Worm (Caenorhabditis elegans) whole organism, young adult: Measurements from ENCODE around the gene F59A1.12.

Experiments used
- F10E7.11 ChIP-seq: sonication (generic microtip); optimal IDR thresholded peaks from 2 replicates; lab custom pipeline; 2017; ENCODE audit warnings: mild to moderate bottlenecking, missing genetic modification characterization, moderate library complexity, missing compliant biosample characterization
- F33H1.4 ChIP-seq: fragments of 200-800 bp; sonication (Bioruptor generic); IDR thresholded peaks from 2 replicates; pipeline ENCODE4 v1.3.6; 2022; ENCODE audit warnings: missing genetic modification reagents, missing genetic modification characterization, missing compliant biosample characterization
- F37B4.10 ChIP-seq: fragments of 200-800 bp; sonication (Bioruptor generic); IDR thresholded peaks from 2 replicates; pipeline ENCODE4 v1.3.6; 2022; ENCODE audit warnings: missing genetic modification characterization, missing compliant biosample characterization
- F52B5.7 ChIP-seq: sonication (generic microtip); optimal IDR thresholded peaks from 2 replicates; lab custom pipeline; 2016; ENCODE audit warnings: mild to moderate bottlenecking, missing genetic modification characterization, missing compliant biosample characterization
- T26A5.8 ChIP-seq: sonication (generic microtip); optimal IDR thresholded peaks from 2 replicates; lab custom pipeline; 2016; ENCODE audit warnings: missing genetic modification characterization, missing compliant biosample characterization
- attf-6 ChIP-seq: fragments of 200-800 bp; sonication (Bioruptor generic); IDR thresholded peaks from 2 replicates; pipeline ENCODE4 v1.3.6; 2022; ENCODE audit warnings: missing genetic modification reagents, missing genetic modification characterization, missing compliant biosample characterization
- ceh-100 ChIP-seq: fragments of 200-800 bp; sonication (Bioruptor generic); IDR thresholded peaks from 2 replicates; pipeline ENCODE4 v1.3.6; 2022; ENCODE audit warnings: missing genetic modification reagents, missing genetic modification characterization, missing compliant biosample characterization
- ceh-79 ChIP-seq: sonication (generic microtip); optimal IDR thresholded peaks from 2 replicates; lab custom pipeline; 2017; ENCODE audit warnings: mild to moderate bottlenecking, missing genetic modification characterization, missing compliant biosample characterization
- ekl-4 ChIP-seq: fragments of 200-800 bp; sonication (Bioruptor generic); IDR thresholded peaks from 2 replicates; pipeline ENCODE4 v1.3.6; 2022; ENCODE audit warnings: missing genetic modification reagents, missing genetic modification characterization, missing compliant biosample characterization
- lin-54 ChIP-seq: fragments of 200-800 bp; sonication (Bioruptor generic); optimal IDR thresholded peaks from 2 replicates; lab custom pipeline; 2018; ENCODE audit warnings: mild to moderate bottlenecking, missing genetic modification characterization, missing compliant biosample characterization
- nhr-27 ChIP-seq: fragments of 200-800 bp; sonication (Bioruptor generic); optimal IDR thresholded peaks from 2 replicates; lab custom pipeline; 2018; ENCODE audit warnings: mild to moderate bottlenecking, missing genetic modification characterization, moderate library complexity, missing compliant biosample characterization
- repo-1 ChIP-seq: sonication (generic microtip); optimal IDR thresholded peaks from 2 replicates; lab custom pipeline; 2017; ENCODE audit warnings: mild to moderate bottlenecking, missing genetic modification characterization, missing compliant biosample characterization
- ztf-18 ChIP-seq: sonication (generic microtip); optimal IDR thresholded peaks from 2 replicates; lab custom pipeline; 2016; ENCODE audit warnings: missing genotype, mild to moderate bottlenecking, missing genetic modification characterization, missing compliant biosample characterization
- ztf-22 ChIP-seq: fragments of 200-800 bp; sonication (Bioruptor generic); optimal IDR thresholded peaks from 2 replicates; lab custom pipeline; 2018; ENCODE audit warnings: mild to moderate bottlenecking, missing genetic modification characterization, moderate library complexity, missing compliant biosample characterization

DNA sequence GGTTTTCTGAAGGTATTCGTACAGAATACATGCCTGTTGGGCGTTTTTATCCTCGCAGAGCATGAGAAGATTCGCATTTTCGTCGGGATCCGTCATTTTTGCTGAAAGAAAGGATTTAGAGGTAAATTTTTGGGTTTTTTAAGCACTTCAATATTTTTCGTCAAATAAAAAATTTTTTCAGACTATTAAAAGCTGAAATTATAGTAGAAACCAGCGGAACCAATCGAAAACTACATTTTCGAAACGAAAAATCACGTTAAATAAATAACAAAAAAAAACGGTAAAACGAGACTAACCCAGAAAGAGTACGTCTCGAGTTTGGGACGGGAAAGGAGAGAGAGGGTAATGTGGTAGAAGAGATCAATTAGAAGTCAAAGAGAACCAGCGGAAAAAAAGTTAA, 17.1 kb downstream of the F59A1.12 start, which contains the start of gene fbxa-192:
- TF ChIP-seq ztf-18 (tag; lab: Kevin White, UChicago) (no peak), F52B5.7 (no peak), F10E7.11 (no peak), F37B4.10 (GFP tag; lab: Robert Waterston, UW) (no peak), attf-6 (GFP tag; lab: Robert Waterston, UW) (no peak), F33H1.4 (GFP tag; lab: Robert Waterston, UW) (no peak), nhr-27 (tag; lab: Kevin White, UChicago) (no peak), ceh-100 (no peak), ekl-4 (GFP tag; lab: Robert Waterston, UW) (no peak), ceh-79 (tag; lab: Kevin White, UChicago) (no peak), lin-54 (no peak), repo-1 (tag; lab: Kevin White, UChicago) (no peak), T26A5.8 (tag; lab: Kevin White, UChicago) (no peak), ztf-22 (no peak)
